Worm (Caenorhabditis elegans) whole organism, L3 larva: ENCODE results near the gene syd-1.

ENCODE experiments used
- R02D3.7 ChIP-seq: fragments of 150-350 bp; optimal IDR thresholded peaks from 2 replicates; lab custom pipeline; 2014; ENCODE audit warnings: missing biosample characterization, missing genetic modification characterization
- ZK546.5 ChIP-seq: sonication (generic microtip); optimal IDR thresholded peaks from 2 replicates; lab custom pipeline; 2017; ENCODE audit warnings: missing biosample characterization, missing genetic modification characterization
- ama-1 ChIP-seq: fragments of 150-350 bp; optimal IDR thresholded peaks from 2 replicates; lab custom pipeline; 2018
- ceh-28 ChIP-seq: fragments of 150-350 bp; optimal IDR thresholded peaks from 2 replicates; lab custom pipeline; 2014; ENCODE audit warnings: missing biosample characterization, missing genetic modification reagents, missing genetic modification characterization
- ceh-82 ChIP-seq: fragments of 150-350 bp; optimal IDR thresholded peaks from 2 replicates; lab custom pipeline; 2014; ENCODE audit warnings: missing biosample characterization, missing genetic modification characterization
- daf-12 ChIP-seq: fragments of 150-350 bp; optimal IDR thresholded peaks from 2 replicates; lab custom pipeline; 2014; ENCODE audit warnings: missing biosample characterization, missing genetic modification reagents, missing genetic modification characterization
- egl-27 ChIP-seq: sonication (generic microtip); optimal IDR thresholded peaks from 4 replicates; lab custom pipeline; 2017; ENCODE audit warnings: missing biosample characterization, missing genetic modification reagents, missing genetic modification characterization
- egl-5 ChIP-seq: fragments of 150-350 bp; optimal IDR thresholded peaks from 2 replicates; lab custom pipeline; 2017; ENCODE audit warnings: missing biosample characterization, missing genetic modification reagents, missing genetic modification characterization, inconsistent platforms
- elt-1 ChIP-seq: fragments of 150-350 bp; optimal IDR thresholded peaks from 2 replicates; lab custom pipeline; 2014; ENCODE audit warnings: missing biosample characterization, missing genetic modification characterization
- elt-3 ChIP-seq, 3 experiments: fragments of 150-350 bp in 1 of 3; sonication (generic microtip) in 2 of 3; optimal IDR thresholded peaks; 2 replicates in 2 of 3; 4 replicates in 1 of 3; lab custom pipeline; 2014 to 2017; ENCODE audit warnings: missing biosample characterization in 3 of 3, missing genetic modification characterization in 3 of 3
- fkh-10 ChIP-seq: sonication (generic microtip); optimal IDR thresholded peaks from 2 replicates; lab custom pipeline; 2017; ENCODE audit warnings: missing biosample characterization, missing genetic modification reagents, missing genetic modification characterization
- fkh-2 ChIP-seq: fragments of 150-350 bp; optimal IDR thresholded peaks from 2 replicates; lab custom pipeline; 2014; ENCODE audit warnings: missing biosample characterization, missing genetic modification reagents, missing genetic modification characterization
- lin-15B ChIP-seq: fragments of 150-350 bp; optimal IDR thresholded peaks from 2 replicates; lab custom pipeline; 2014; ENCODE audit warnings: missing biosample characterization, missing genetic modification characterization
- lin-39 ChIP-seq: fragments of 150-350 bp; optimal IDR thresholded peaks from 2 replicates; lab custom pipeline; 2018; ENCODE audit warnings: missing biosample characterization, missing genetic modification reagents, missing genetic modification characterization
- mml-1 ChIP-seq: fragments of 150-350 bp; sonication (generic microtip); optimal IDR thresholded peaks from 3 replicates; lab custom pipeline; 2014; ENCODE audit warnings: missing biosample characterization, missing genetic modification characterization
- nfya-1 ChIP-seq: sonication (generic microtip); optimal IDR thresholded peaks from 2 replicates; lab custom pipeline; 2017; ENCODE audit warnings: missing genetic modification characterization, mild to moderate bottlenecking, missing compliant biosample characterization, antibody characterized with exemption, moderate library complexity; ENCODE audit not compliant: insufficient read depth
- nhr-11 ChIP-seq: fragments of 150-350 bp; optimal IDR thresholded peaks from 2 replicates; lab custom pipeline; 2014; ENCODE audit warnings: missing biosample characterization, missing genetic modification characterization
- nhr-12 ChIP-seq: fragments of 150-350 bp; optimal IDR thresholded peaks from 2 replicates; lab custom pipeline; 2014; ENCODE audit warnings: missing biosample characterization, missing genetic modification characterization
- nhr-23 ChIP-seq: fragments of 150-350 bp; optimal IDR thresholded peaks from 2 replicates; lab custom pipeline; 2014; ENCODE audit warnings: missing biosample characterization, missing genetic modification reagents, missing genetic modification characterization
- nhr-237 ChIP-seq: fragments of 150-350 bp; optimal IDR thresholded peaks from 2 replicates; lab custom pipeline; 2014; ENCODE audit warnings: missing biosample characterization, missing genetic modification characterization
- nhr-25 ChIP-seq: sonication (generic microtip); optimal IDR thresholded peaks from 2 replicates; lab custom pipeline; 2017; ENCODE audit warnings: missing biosample characterization, missing genetic modification characterization
- nhr-28 ChIP-seq: fragments of 150-350 bp; optimal IDR thresholded peaks from 2 replicates; lab custom pipeline; 2014; ENCODE audit warnings: missing biosample characterization, missing genetic modification characterization
- nhr-43 ChIP-seq: sonication (generic microtip); optimal IDR thresholded peaks from 2 replicates; lab custom pipeline; 2016; ENCODE audit warnings: mild to moderate bottlenecking, missing genetic modification characterization, missing compliant biosample characterization; ENCODE audit not compliant: poor library complexity, severe bottlenecking
- nhr-67 ChIP-seq: fragments of 150-350 bp; optimal IDR thresholded peaks from 2 replicates; lab custom pipeline; 2014; ENCODE audit warnings: missing biosample characterization, missing genetic modification characterization
- nhr-77 ChIP-seq: fragments of 150-350 bp; optimal IDR thresholded peaks from 2 replicates; lab custom pipeline; 2014; ENCODE audit warnings: missing biosample characterization, missing genetic modification characterization
- pqm-1 ChIP-seq: fragments of 150-350 bp; optimal IDR thresholded peaks from 2 replicates; lab custom pipeline; 2017; ENCODE audit warnings: missing biosample characterization, missing genetic modification characterization, inconsistent platforms
- tbx-2 ChIP-seq: sonication (generic microtip); optimal IDR thresholded peaks from 2 replicates; lab custom pipeline; 2016; ENCODE audit warnings: mild to moderate bottlenecking, missing genetic modification characterization, missing compliant biosample characterization
- unc-39 ChIP-seq: sonication (generic microtip); optimal IDR thresholded peaks from 4 replicates; lab custom pipeline; 2017; ENCODE audit warnings: missing biosample characterization, missing genetic modification characterization
- unc-62 ChIP-seq: fragments of 150-350 bp; sonication (generic microtip); optimal IDR thresholded peaks from 4 replicates; lab custom pipeline; 2014; ENCODE audit warnings: missing biosample characterization, missing genetic modification reagents, missing genetic modification characterization
- ztf-11 ChIP-seq: fragments of 150-350 bp; optimal IDR thresholded peaks from 2 replicates; lab custom pipeline; 2014; ENCODE audit warnings: missing biosample characterization, missing genetic modification characterization

The syd-1 gene

ce11 chrII:7548044-7548443 is 46.7 kb downstream of the syd-1 start, which contains the start of gene fbxa-224:
Gene fbxa-224, minus strand, starts transcription at chrII:7548144.
- TF ChIP-seq nhr-237 (no peak), tbx-2 (tag; lab: Kevin White, UChicago) (no peak), pqm-1 (tag; lab: Kevin White, UChicago) (no peak), daf-12 (tag; lab: Kevin White, UChicago) (no peak), ama-1 (no peak), lin-39 (tag; lab: Kevin White, UChicago) (no peak), fkh-2 (no peak), nhr-77 (tag; lab: Kevin White, UChicago) (no peak), nhr-43 (tag; lab: Kevin White, UChicago) (no peak), nhr-28 (tag; lab: Kevin White, UChicago) (no peak), unc-39 (no peak), lin-15B (tag; lab: Kevin White, UChicago) (no peak), egl-27 (tag; lab: Kevin White, UChicago) (no peak)

- TF ChIP-seq nhr-28 (tag; lab: Kevin White, UChicago) (no peak), nhr-237 (no peak), ztf-11 (no peak)
These were observed 47.4 kb downstream of the syd-1 start for ce11 chrII:7547269-7547668.

- TF ChIP-seq egl-5 (no peak), R02D3.7 (peak; percentile 36), mml-1 (no peak), nhr-23 (tag; lab: Kevin White, UChicago) (peak; percentile 69), unc-39 (no peak), nfya-1 (peak; percentile 24), elt-3 (tag; optimal IDR thresholded peaks at IDR 0.05; lab: Kevin White, UChicago) (peak; percentile 29 to 77 (median 72)), unc-62 (GFP tag; lab: Kevin White, UChicago) (no peak), nhr-25 (tag; lab: Kevin White, UChicago) (peak; percentile 9), nhr-11 (tag; lab: Kevin White, UChicago) (no peak), nhr-28 (tag; lab: Kevin White, UChicago) (no peak), nhr-12 (tag; lab: Kevin White, UChicago) (no peak), nhr-237 (no peak), fkh-2 (no peak), lin-39 (tag; lab: Kevin White, UChicago) (no peak), nhr-43 (tag; lab: Kevin White, UChicago) (peak; percentile 33), elt-1 (tag; lab: Kevin White, UChicago) (no peak), ceh-28 (tag; lab: Kevin White, UChicago) (peak; percentile 6), daf-12 (tag; lab: Kevin White, UChicago) (no peak), ama-1 (peak; percentile 89)
These were observed 49.3 kb downstream of the syd-1 start for ce11 chrII:7545364-7545763.

ce11 chrII:7544782-7545181 is 49.9 kb downstream of the syd-1 start:
- TF ChIP-seq ZK546.5 (tag; lab: Kevin White, UChicago) = no peak
- peak; percentile 32 for TF ChIP-seq ama-1
- peak; percentile 51 for TF ChIP-seq nhr-43 (tag; lab: Kevin White, UChicago)

- TF ChIP-seq lin-15B (tag; lab: Kevin White, UChicago) (no peak), nhr-237 (no peak), nhr-67 (no peak), egl-5 (no peak), ceh-28 (tag; lab: Kevin White, UChicago) (no peak), ceh-82 (tag; lab: Kevin White, UChicago) (no peak)
These were observed 50.9 kb downstream of the syd-1 start, which contains the start of gene rol-8 for ce11 chrII:7543808-7544207. Gene rol-8, plus strand, starts transcription at chrII:7544108.

ce11 chrII:7542952-7543351 is 51.8 kb downstream of the syd-1 start:
- TF ChIP-seq lin-15B (tag; lab: Kevin White, UChicago) (no peak), mml-1 (no peak), nhr-23 (tag; lab: Kevin White, UChicago) (peak; percentile 61), nhr-43 (tag; lab: Kevin White, UChicago) (no peak), fkh-10 (GFP tag; lab: Kevin White, UChicago) (no peak), egl-27 (tag; lab: Kevin White, UChicago) (no peak)
